Fruit fly (Drosophila melanogaster) whole organism, embryonic: ENCODE data around the gene BthD.

Source experiments
- Atf6 ChIP-seq: fragments of 200-800 bp; sonication (Bioruptor generic); IDR thresholded peaks from 2 replicates; pipeline ENCODE4 v1.3.6; 2022; ENCODE audit warnings: missing biosample characterization, missing genetic modification characterization
- CG11695 ChIP-seq: fragments of 200-800 bp; sonication (Bioruptor generic); IDR thresholded peaks from 3 replicates; pipeline ENCODE4 v1.3.6; 2022; ENCODE audit warnings: missing biosample characterization, missing genetic modification characterization
- CG12155 ChIP-seq: fragments of 200-800 bp; sonication (Bioruptor generic); optimal IDR thresholded peaks from 3 replicates; lab custom pipeline; 2016; ENCODE audit warnings: missing biosample characterization, missing genetic modification characterization
- CG12659 ChIP-seq: fragments of 200-800 bp; sonication (Bioruptor generic); optimal IDR thresholded peaks from 3 replicates; lab custom pipeline; 2017; ENCODE audit warnings: mild to moderate bottlenecking, missing biosample characterization, missing genetic modification reagents, missing genetic modification characterization
- CG13296 ChIP-seq: fragments of 200-800 bp; sonication (Bioruptor generic); optimal IDR thresholded peaks from 3 replicates; lab custom pipeline; 2018; ENCODE audit warnings: missing biosample characterization, mild to moderate bottlenecking, missing genetic modification characterization
- CG15601 ChIP-seq: fragments of 200-800 bp; sonication (Bioruptor generic); optimal IDR thresholded peaks from 3 replicates; lab custom pipeline; 2019; ENCODE audit warnings: missing biosample characterization, mild to moderate bottlenecking, missing genetic modification characterization, moderate library complexity
- CG1647 ChIP-seq: fragments of 200-800 bp; sonication (Bioruptor generic); optimal IDR thresholded peaks from 3 replicates; lab custom pipeline; 2016; ENCODE audit warnings: missing biosample characterization, missing genetic modification characterization
- CG18619 ChIP-seq: fragments of 200-800 bp; sonication (Bioruptor generic); optimal IDR thresholded peaks from 3 replicates; lab custom pipeline; 2017; ENCODE audit warnings: missing biosample characterization, mild to moderate bottlenecking, missing genetic modification characterization
- CG31365 ChIP-seq: fragments of 200-800 bp; sonication (Bioruptor generic); optimal IDR thresholded peaks from 2 replicates; lab custom pipeline; 2018; ENCODE audit warnings: missing biosample characterization, mild to moderate bottlenecking, missing genetic modification characterization
- CG31441 ChIP-seq: fragments of 200-800 bp; sonication (Bioruptor generic); IDR thresholded peaks from 2 replicates; pipeline ENCODE4 v1.3.6; 2022; ENCODE audit warnings: missing biosample characterization, missing genetic modification characterization
- CG3163 ChIP-seq: fragments of 200-800 bp; sonication (Bioruptor generic); optimal IDR thresholded peaks from 3 replicates; lab custom pipeline; 2016; ENCODE audit warnings: missing biosample characterization, missing genetic modification characterization
- CG32532 ChIP-seq: fragments of 200-800 bp; sonication (Bioruptor generic); IDR thresholded peaks from 2 replicates; pipeline ENCODE4 v1.3.6; 2022; ENCODE audit warnings: missing biosample characterization, missing genetic modification characterization
- CG3281 ChIP-seq: fragments of 200-800 bp; sonication (Bioruptor generic); optimal IDR thresholded peaks from 3 replicates; lab custom pipeline; 2017; ENCODE audit warnings: missing biosample characterization, mild to moderate bottlenecking, missing genetic modification characterization
- CG34224 ChIP-seq: fragments of 200-800 bp; sonication (Bioruptor generic); IDR thresholded peaks from 3 replicates; pipeline ENCODE4 v1.3.6; 2022; ENCODE audit warnings: missing biosample characterization, missing genetic modification characterization; ENCODE audit not compliant: partially characterized antibody
- CG4854 ChIP-seq: fragments of 200-800 bp; sonication (Bioruptor generic); optimal IDR thresholded peaks from 2 replicates; lab custom pipeline; 2016; ENCODE audit warnings: missing biosample characterization, missing genetic modification characterization, inconsistent platforms
- CG5953 ChIP-seq: fragments of 200-800 bp; sonication (Bioruptor generic); IDR thresholded peaks from 2 replicates; pipeline ENCODE4 v1.3.6; 2022; ENCODE audit warnings: missing biosample characterization, missing genetic modification characterization
- CG6765 ChIP-seq: fragments of 200-800 bp; sonication (Bioruptor generic); optimal IDR thresholded peaks from 3 replicates; lab custom pipeline; 2017; ENCODE audit warnings: missing biosample characterization, mild to moderate bottlenecking, missing genetic modification characterization
- CG6791 ChIP-seq: fragments of 200-800 bp; sonication (Bioruptor generic); IDR thresholded peaks from 3 replicates; pipeline ENCODE4 v1.3.6; 2022; ENCODE audit warnings: missing biosample characterization, missing genetic modification characterization; ENCODE audit not compliant: partially characterized antibody
- CG6813 ChIP-seq: fragments of 200-800 bp; sonication (Bioruptor generic); optimal IDR thresholded peaks from 2 replicates; lab custom pipeline; 2017; ENCODE audit warnings: missing biosample characterization, missing genetic modification characterization, mild to moderate bottlenecking, moderate library complexity, missing genetic modification reagents
- CG7987 ChIP-seq: fragments of 200-800 bp; sonication (Bioruptor generic); optimal IDR thresholded peaks from 2 replicates; lab custom pipeline; 2018; ENCODE audit warnings: missing biosample characterization, mild to moderate bottlenecking, missing genetic modification characterization, moderate library complexity
- Deaf1 ChIP-seq: fragments of 200-800 bp; optimal IDR thresholded peaks from 3 replicates; lab custom pipeline; 2019; ENCODE audit warnings: missing biosample characterization, mild to moderate bottlenecking, missing genetic modification characterization, moderate library complexity
- Doc2 ChIP-seq: fragments of 200-800 bp; sonication (Bioruptor generic); IDR thresholded peaks from 2 replicates; pipeline ENCODE4 v1.3.6; 2022; ENCODE audit warnings: missing biosample characterization, missing genetic modification characterization
- ERR ChIP-seq: fragments of 200-800 bp; sonication (Bioruptor generic); optimal IDR thresholded peaks from 2 replicates; lab custom pipeline; 2016; ENCODE audit warnings: missing biosample characterization, missing genetic modification characterization
- Hey ChIP-seq: fragments of 200-800 bp; sonication (Bioruptor generic); optimal IDR thresholded peaks from 3 replicates; lab custom pipeline; 2018; ENCODE audit warnings: missing biosample characterization, mild to moderate bottlenecking, missing genetic modification characterization
- Hmr ChIP-seq: fragments of 200-800 bp; sonication (Bioruptor generic); optimal IDR thresholded peaks from 3 replicates; lab custom pipeline; 2017; ENCODE audit warnings: mild to moderate bottlenecking, missing biosample characterization, missing genetic modification reagents, missing genetic modification characterization
- Hr39 ChIP-seq: fragments of >200 bp; optimal IDR thresholded peaks from 2 replicates; lab custom pipeline; 2017
- Hr51 ChIP-seq, 2 experiments: fragments of 200-800 bp; sonication (Bioruptor generic); optimal IDR thresholded peaks; 2 replicates in 1 of 2; 3 replicates in 1 of 2; lab custom pipeline; 2016 to 2018; ENCODE audit warnings: missing biosample characterization in 2 of 2, missing genetic modification characterization in 2 of 2, mild to moderate bottlenecking in 1 of 2, moderate library complexity in 1 of 2
- Mrtf ChIP-seq: fragments of 200-800 bp; sonication (Bioruptor generic); IDR thresholded peaks from 3 replicates; pipeline ENCODE4 v1.3.6; 2022; ENCODE audit warnings: missing biosample characterization, missing genetic modification characterization
- Myb ChIP-seq: fragments of 200-800 bp; sonication (Bioruptor generic); optimal IDR thresholded peaks from 2 replicates; lab custom pipeline; 2016; ENCODE audit warnings: missing biosample characterization, missing genetic modification characterization
- NFAT ChIP-seq: fragments of 200-800 bp; sonication (Bioruptor generic); IDR thresholded peaks from 2 replicates; pipeline ENCODE4 v1.3.6; 2022; ENCODE audit warnings: missing biosample characterization, missing genetic modification characterization
- NK7.1 ChIP-seq: fragments of 200-800 bp; sonication (Bioruptor generic); optimal IDR thresholded peaks from 3 replicates; lab custom pipeline; 2016; ENCODE audit warnings: missing biosample characterization, missing genetic modification characterization
- Nf-YA ChIP-seq: fragments of 200-800 bp; sonication (Bioruptor generic); IDR thresholded peaks from 2 replicates; pipeline ENCODE4 v1.3.6; 2022; ENCODE audit warnings: missing biosample characterization, missing genetic modification characterization
- Nf-YC ChIP-seq: fragments of 200-800 bp; optimal IDR thresholded peaks from 3 replicates; lab custom pipeline; 2019; ENCODE audit warnings: missing biosample characterization, mild to moderate bottlenecking, missing genetic modification characterization, moderate library complexity
- NfI ChIP-seq: fragments of 200-800 bp; sonication (Bioruptor generic); optimal IDR thresholded peaks from 3 replicates; lab custom pipeline; 2018; ENCODE audit warnings: missing biosample characterization, mild to moderate bottlenecking, missing genetic modification characterization, moderate library complexity
- Optix ChIP-seq: fragments of 200-800 bp; sonication (Bioruptor generic); IDR thresholded peaks from 3 replicates; pipeline ENCODE4 v1.3.6; 2022; ENCODE audit warnings: missing biosample characterization, missing genetic modification characterization
- Sry-β ChIP-seq: fragments of 200-800 bp; sonication (Bioruptor generic); optimal IDR thresholded peaks from 2 replicates; lab custom pipeline; 2018; ENCODE audit warnings: missing biosample characterization, mild to moderate bottlenecking, missing genetic modification characterization, moderate library complexity
- ara ChIP-seq: fragments of 200-800 bp; sonication (Bioruptor generic); IDR thresholded peaks from 2 replicates; pipeline ENCODE4 v1.3.6; 2022; ENCODE audit warnings: missing biosample characterization, missing genetic modification characterization
- ato ChIP-seq: fragments of 200-800 bp; sonication (Bioruptor generic); IDR thresholded peaks from 2 replicates; pipeline ENCODE4 v1.3.6; 2022; ENCODE audit warnings: missing biosample characterization, missing genetic modification characterization; ENCODE audit not compliant: partially characterized antibody
- cad ChIP-seq: fragments of >200 bp; optimal IDR thresholded peaks from 2 replicates; lab custom pipeline; 2017; ENCODE audit warnings: missing biosample characterization, missing genetic modification characterization
- cato ChIP-seq: fragments of 200-800 bp; sonication (Bioruptor generic); optimal IDR thresholded peaks from 2 replicates; lab custom pipeline; 2016; ENCODE audit warnings: missing biosample characterization, missing genetic modification characterization, borderline replicate concordance
- disco-r ChIP-seq: fragments of 200-800 bp; sonication (Bioruptor generic); optimal IDR thresholded peaks from 2 replicates; lab custom pipeline; 2016; ENCODE audit warnings: missing biosample characterization, missing genetic modification characterization
- eve ChIP-seq, 2 experiments: fragments of >200 bp; optimal IDR thresholded peaks; 2 replicates each; lab custom pipeline; 2017; ENCODE audit warnings: missing biosample characterization in 2 of 2, missing genetic modification characterization in 2 of 2
- h ChIP-seq: fragments of >200 bp; optimal IDR thresholded peaks from 2 replicates; lab custom pipeline; 2017
- lilli ChIP-seq: fragments of 200-800 bp; sonication (Bioruptor generic); optimal IDR thresholded peaks from 3 replicates; lab custom pipeline; 2016; ENCODE audit warnings: missing biosample characterization, missing genetic modification characterization
- lmd ChIP-seq: fragments of 200-800 bp; sonication (Bioruptor generic); IDR thresholded peaks from 2 replicates; pipeline ENCODE4 v1.3.6; 2022; ENCODE audit warnings: missing biosample characterization, missing genetic modification characterization
- mirr ChIP-seq: fragments of 200-800 bp; sonication (Bioruptor generic); optimal IDR thresholded peaks from 3 replicates; lab custom pipeline; 2018; ENCODE audit warnings: missing biosample characterization, mild to moderate bottlenecking, missing genetic modification characterization
- salm ChIP-seq: fragments of 200-800 bp; sonication (Bioruptor generic); optimal IDR thresholded peaks from 2 replicates; lab custom pipeline; 2018; ENCODE audit warnings: missing biosample characterization, mild to moderate bottlenecking, missing genetic modification characterization
- slp2 ChIP-seq: fragments of 200-800 bp; sonication (Bioruptor generic); optimal IDR thresholded peaks from 2 replicates; lab custom pipeline; 2016; ENCODE audit warnings: missing biosample characterization, missing genetic modification characterization
- sug ChIP-seq: fragments of 200-800 bp; optimal IDR thresholded peaks from 2 replicates; lab custom pipeline; 2019; ENCODE audit warnings: missing biosample characterization, mild to moderate bottlenecking, missing genetic modification characterization, moderate library complexity
- tup ChIP-seq: fragments of 200-800 bp; sonication (Bioruptor generic); optimal IDR thresholded peaks from 2 replicates; lab custom pipeline; 2016; ENCODE audit warnings: missing biosample characterization, mild to moderate bottlenecking, missing genetic modification characterization, moderate library complexity
- vnd ChIP-seq: fragments of 200-800 bp; sonication (Bioruptor generic); IDR thresholded peaks from 3 replicates; pipeline ENCODE4 v1.3.6; 2022; ENCODE audit warnings: missing biosample characterization, missing genetic modification characterization; ENCODE audit not compliant: partially characterized antibody
- wor ChIP-seq: fragments of 200-800 bp; sonication (Bioruptor generic); IDR thresholded peaks from 2 replicates; pipeline ENCODE4 v1.3.6; 2022; ENCODE audit warnings: missing biosample characterization, missing genetic modification characterization

The BthD gene

DNA sequence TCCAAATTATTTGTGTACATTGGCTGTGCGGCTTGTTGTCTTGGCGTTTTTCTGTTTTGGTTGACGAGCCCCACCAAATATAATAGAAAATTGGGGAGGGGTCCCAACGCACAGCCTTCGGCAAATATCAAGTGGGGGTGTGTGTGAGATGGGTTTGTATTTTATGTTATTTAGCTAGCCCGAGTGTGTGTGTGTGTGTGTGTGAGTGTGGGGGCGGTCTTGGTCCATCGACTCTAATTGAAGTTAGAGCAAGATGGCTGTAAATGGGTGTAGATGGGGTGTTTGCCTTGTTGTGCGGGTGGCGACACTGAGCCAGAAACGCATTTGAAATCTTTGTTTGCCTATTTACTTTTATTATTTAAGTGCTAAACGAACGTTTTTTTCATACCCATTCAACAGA, 20.7 kb downstream of the BthD start (continued):
- TF ChIP-seq cad (GFP tag; lab: Kevin White, UChicago) (no peak), salm (tag; lab: Kevin White, UChicago) (no peak), lmd (no peak), CG3281 (GFP tag; lab: Kevin White, UChicago) (peak; percentile 23), ara (no peak), NfI (no peak), cato (GFP tag; lab: Kevin White, UChicago) (no peak), Hr39 (lab: Kevin White, UChicago) (no peak), CG31441 (0 out of 2 replicates have a peak, but pooled peaks have one; percentile 13), mirr (GFP tag; lab: Kevin White, UChicago) (peak; percentile 36), disco-r (peak; percentile 0), NK7.1 (GFP tag; lab: Kevin White, UChicago) (no peak), CG13296 (peak; percentile 17), vnd (GFP tag; lab: Robert Waterston, UW) (no peak), Nf-YC (no peak), CG1647 (GFP tag; lab: Kevin White, UChicago) (no peak), slp2 (GFP tag; lab: Kevin White, UChicago) (no peak), Myb (no peak), CG11695 (GFP tag; lab: Robert Waterston, UW) (peak; percentile 15; the same call in 1 of the 3 replicates), Doc2 (no peak), lilli (GFP tag; lab: Kevin White, UChicago) (no peak), Atf6 (GFP tag; lab: Robert Waterston, UW) (peak; percentile 9; the same call in 1 of the 2 replicates), CG4854 (GFP tag; lab: Kevin White, UChicago) (no peak), Hr51 (GFP tag; optimal IDR thresholded peaks at IDR 0.05; lab: Kevin White, UChicago) (no peak), CG12659 (GFP tag; lab: Kevin White, UChicago) (peak; percentile 13), Mrtf (GFP tag; lab: Robert Waterston, UW) (no peak), CG6765 (GFP tag; lab: Kevin White, UChicago) (no peak), h (no peak), Optix (GFP tag; lab: Robert Waterston, UW) (no peak), CG6791 (no peak), Sry-β (no peak), CG34224 (GFP tag; lab: Robert Waterston, UW) (no peak), CG31365 (tag; lab: Kevin White, UChicago) (peak; percentile 6), ato (no peak), sug (tag; lab: Kevin White, UChicago) (peak; percentile 19), CG18619 (GFP tag; lab: Kevin White, UChicago) (no peak), CG7987 (GFP tag; lab: Kevin White, UChicago) (no peak), CG15601 (peak; percentile 25), Hmr (no peak), Hey (tag; lab: Kevin White, UChicago) (no peak), CG3163 (GFP tag; lab: Kevin White, UChicago) (no peak), Deaf1 (tag; lab: Kevin White, UChicago) (no peak), CG32532 (GFP tag; lab: Robert Waterston, UW) (0 out of 2 replicates have a peak, but pooled peaks have one; percentile 24), NFAT (GFP tag; lab: Robert Waterston, UW) (peak; percentile 51; the same call in 1 of the 2 replicates), tup (GFP tag; lab: Kevin White, UChicago) (no peak), CG6813 (GFP tag; lab: Kevin White, UChicago) (peak; percentile 25), CG5953 (no peak), wor (GFP tag; lab: Robert Waterston, UW) (no peak), CG12155 (GFP tag; lab: Kevin White, UChicago) (no peak), eve (GFP tag; optimal IDR thresholded peaks at IDR 0.05; lab: Kevin White, UChicago) (no peak), Nf-YA (GFP tag; lab: Robert Waterston, UW) (0 out of 2 replicates have a peak, but pooled peaks have one; percentile 15), ERR (GFP tag; lab: Kevin White, UChicago) (no peak)
